Fruit fly (Drosophila melanogaster) whole organism, embryonic: ENCODE measurements around the gene CG6724.

Source experiments
- BEAF-32 ChIP-seq: fragments of 200-800 bp; sonication (Bioruptor generic); optimal IDR thresholded peaks from 3 replicates; lab custom pipeline; 2017; ENCODE audit warnings: missing biosample characterization, missing genetic modification characterization, mild to moderate bottlenecking, moderate library complexity, missing genetic modification reagents
- Bteb2 ChIP-seq: fragments of 200-800 bp; sonication (Bioruptor generic); optimal IDR thresholded peaks from 2 replicates; lab custom pipeline; 2016; ENCODE audit warnings: missing biosample characterization, missing genetic modification characterization
- CG11695 ChIP-seq: fragments of 200-800 bp; sonication (Bioruptor generic); IDR thresholded peaks from 3 replicates; pipeline ENCODE4 v1.3.6; 2022; ENCODE audit warnings: missing biosample characterization, missing genetic modification characterization
- CG12299 ChIP-seq: fragments of 200-800 bp; sonication (Bioruptor generic); optimal IDR thresholded peaks from 2 replicates; lab custom pipeline; 2018; ENCODE audit warnings: missing biosample characterization, mild to moderate bottlenecking, missing genetic modification characterization
- CG14050 ChIP-seq: fragments of 200-800 bp; sonication (Bioruptor generic); IDR thresholded peaks from 3 replicates; pipeline ENCODE4 v1.3.6; 2022; ENCODE audit warnings: missing biosample characterization, missing genetic modification characterization
- CG16815 ChIP-seq: fragments of 200-800 bp; sonication (Bioruptor generic); optimal IDR thresholded peaks from 3 replicates; lab custom pipeline; 2017; ENCODE audit warnings: missing biosample characterization, mild to moderate bottlenecking, missing genetic modification characterization
- CG18262 ChIP-seq: fragments of 200-800 bp; optimal IDR thresholded peaks from 3 replicates; lab custom pipeline; 2019; ENCODE audit warnings: missing biosample characterization, mild to moderate bottlenecking, missing genetic modification characterization, moderate library complexity
- CG2129 ChIP-seq: fragments of 200-800 bp; sonication (Bioruptor generic); IDR thresholded peaks from 2 replicates; pipeline ENCODE4 v1.3.6; 2022; ENCODE audit warnings: missing biosample characterization, missing genetic modification characterization; ENCODE audit not compliant: partially characterized antibody
- CG2875 ChIP-seq: fragments of 200-800 bp; sonication (Bioruptor generic); optimal IDR thresholded peaks from 2 replicates; lab custom pipeline; 2017; ENCODE audit warnings: missing biosample characterization, mild to moderate bottlenecking, missing genetic modification characterization, missing genetic modification reagents
- CG43689 ChIP-seq: fragments of 200-800 bp; sonication (Bioruptor generic); IDR thresholded peaks from 2 replicates; pipeline ENCODE4 v1.3.6; 2022; ENCODE audit warnings: missing biosample characterization, missing genetic modification characterization
- CG6254 ChIP-seq: fragments of 200-800 bp; sonication (Bioruptor generic); optimal IDR thresholded peaks from 3 replicates; lab custom pipeline; 2017; ENCODE audit warnings: mild to moderate bottlenecking, missing biosample characterization, missing genetic modification reagents, missing genetic modification characterization
- CG7271 ChIP-seq: fragments of 200-800 bp; sonication (Bioruptor generic); optimal IDR thresholded peaks from 2 replicates; lab custom pipeline; 2018; ENCODE audit warnings: missing biosample characterization, mild to moderate bottlenecking, missing genetic modification characterization, moderate library complexity
- CG9437 ChIP-seq: fragments of 200-800 bp; sonication (Bioruptor generic); optimal IDR thresholded peaks from 2 replicates; lab custom pipeline; 2018; ENCODE audit warnings: missing biosample characterization, mild to moderate bottlenecking, missing genetic modification characterization
- Dbx ChIP-seq: fragments of 200-800 bp; sonication (Bioruptor generic); IDR thresholded peaks from 3 replicates; pipeline ENCODE4 v1.3.6; 2022; ENCODE audit warnings: missing biosample characterization, missing genetic modification characterization
- Dip3 ChIP-seq: fragments of 200-800 bp; sonication (Bioruptor generic); optimal IDR thresholded peaks from 3 replicates; lab custom pipeline; 2016; ENCODE audit warnings: missing biosample characterization, missing genetic modification characterization
- Elba2 ChIP-seq: fragments of 200-800 bp; sonication (Bioruptor generic); optimal IDR thresholded peaks from 3 replicates; lab custom pipeline; 2016; ENCODE audit warnings: missing biosample characterization, missing genetic modification characterization
- HLH4C ChIP-seq: fragments of 200-800 bp; sonication (Bioruptor generic); IDR thresholded peaks from 3 replicates; pipeline ENCODE4 v1.3.6; 2022; ENCODE audit warnings: missing biosample characterization, missing genetic modification characterization; ENCODE audit not compliant: partially characterized antibody
- Hr51 ChIP-seq, 2 experiments: fragments of 200-800 bp; sonication (Bioruptor generic); optimal IDR thresholded peaks; 2 replicates in 1 of 2; 3 replicates in 1 of 2; lab custom pipeline; 2016 to 2018; ENCODE audit warnings: missing biosample characterization in 2 of 2, missing genetic modification characterization in 2 of 2, mild to moderate bottlenecking in 1 of 2, moderate library complexity in 1 of 2
- Hsf ChIP-seq: fragments of 200-800 bp; sonication (Bioruptor generic); optimal IDR thresholded peaks from 3 replicates; lab custom pipeline; 2016; ENCODE audit warnings: missing biosample characterization, missing genetic modification characterization
- Kr ChIP-seq: fragments of 200-800 bp; sonication (Bioruptor generic); optimal IDR thresholded peaks from 2 replicates; lab custom pipeline; 2017; ENCODE audit warnings: missing biosample characterization, mild to moderate bottlenecking, missing genetic modification characterization
- NFAT ChIP-seq: fragments of 200-800 bp; sonication (Bioruptor generic); IDR thresholded peaks from 2 replicates; pipeline ENCODE4 v1.3.6; 2022; ENCODE audit warnings: missing biosample characterization, missing genetic modification characterization
- NK7.1 ChIP-seq: fragments of 200-800 bp; sonication (Bioruptor generic); optimal IDR thresholded peaks from 3 replicates; lab custom pipeline; 2016; ENCODE audit warnings: missing biosample characterization, missing genetic modification characterization
- Nf-YA ChIP-seq: fragments of 200-800 bp; sonication (Bioruptor generic); IDR thresholded peaks from 2 replicates; pipeline ENCODE4 v1.3.6; 2022; ENCODE audit warnings: missing biosample characterization, missing genetic modification characterization
- Scr ChIP-seq: fragments of 200-800 bp; sonication (Bioruptor generic); IDR thresholded peaks from 2 replicates; pipeline ENCODE4 v1.3.6; 2022; ENCODE audit warnings: missing biosample characterization, missing genetic modification characterization; ENCODE audit not compliant: partially characterized antibody
- Side ChIP-seq: fragments of 200-800 bp; sonication (Bioruptor generic); optimal IDR thresholded peaks from 2 replicates; lab custom pipeline; 2016; ENCODE audit warnings: missing biosample characterization, missing genetic modification characterization
- Stat92E ChIP-seq, 3 experiments: fragments of >200 bp in 2 of 3; fragments of 200-800 bp in 1 of 3; sonication (Bioruptor generic) in 1 of 3; optimal IDR thresholded peaks; 2 replicates each; lab custom pipeline; 2017 to 2019; ENCODE audit warnings: missing biosample characterization in 3 of 3, missing genetic modification characterization in 3 of 3, mild to moderate bottlenecking in 1 of 3, moderate library complexity in 1 of 3
- Xbp1 ChIP-seq: fragments of 200-800 bp; sonication (Bioruptor generic); optimal IDR thresholded peaks from 3 replicates; lab custom pipeline; 2016; ENCODE audit warnings: missing biosample characterization, mild to moderate bottlenecking, missing genetic modification characterization
- ap ChIP-seq: fragments of 200-800 bp; sonication (Bioruptor generic); IDR thresholded peaks from 2 replicates; pipeline ENCODE4 v1.3.6; 2022; ENCODE audit warnings: missing biosample characterization, missing genetic modification characterization
- btn ChIP-seq: fragments of 200-800 bp; sonication (Bioruptor generic); optimal IDR thresholded peaks from 2 replicates; lab custom pipeline; 2016; ENCODE audit warnings: missing biosample characterization, missing genetic modification characterization
- en ChIP-seq: fragments of 200-800 bp; sonication (Bioruptor generic); optimal IDR thresholded peaks from 2 replicates; lab custom pipeline; 2016; ENCODE audit warnings: missing biosample characterization, missing genetic modification characterization
- ewg ChIP-seq: fragments of 200-800 bp; sonication (Bioruptor generic); optimal IDR thresholded peaks from 3 replicates; lab custom pipeline; 2017; ENCODE audit warnings: mild to moderate bottlenecking, missing biosample characterization, missing genetic modification reagents, missing genetic modification characterization
- gcm ChIP-seq: fragments of 200-800 bp; sonication (Bioruptor generic); optimal IDR thresholded peaks from 2 replicates; lab custom pipeline; 2019; ENCODE audit warnings: missing biosample characterization, mild to moderate bottlenecking, missing genetic modification characterization, moderate library complexity
- hb ChIP-seq: fragments of 200-800 bp; sonication (Bioruptor generic); IDR thresholded peaks from 3 replicates; pipeline ENCODE4 v1.3.6; 2022; ENCODE audit warnings: missing biosample characterization, missing genetic modification characterization; ENCODE audit not compliant: partially characterized antibody
- inv ChIP-seq: fragments of 200-800 bp; sonication (Bioruptor generic); IDR thresholded peaks from 2 replicates; pipeline ENCODE4 v1.3.6; 2022; ENCODE audit warnings: missing biosample characterization, missing genetic modification characterization; ENCODE audit not compliant: partially characterized antibody
- odd ChIP-seq: fragments of 200-800 bp; sonication (Bioruptor generic); optimal IDR thresholded peaks from 2 replicates; lab custom pipeline; 2017; ENCODE audit warnings: missing biosample characterization, mild to moderate bottlenecking, missing genetic modification characterization
- pum ChIP-seq: fragments of 200-800 bp; sonication (Bioruptor generic); optimal IDR thresholded peaks from 2 replicates; lab custom pipeline; 2016; ENCODE audit warnings: missing biosample characterization, missing genetic modification characterization
- pzg ChIP-seq: fragments of 200-800 bp; sonication (Bioruptor generic); optimal IDR thresholded peaks from 3 replicates; lab custom pipeline; 2018; ENCODE audit warnings: missing biosample characterization, mild to moderate bottlenecking, missing genetic modification characterization, moderate library complexity
- sc ChIP-seq, 3 experiments: fragments of >200 bp in 2 of 3; fragments of 200-800 bp in 1 of 3; sonication (Bioruptor generic) in 1 of 3; optimal IDR thresholded peaks; 2 replicates in 2 of 3; 3 replicates in 1 of 3; lab custom pipeline; 2017; ENCODE audit warnings: mild to moderate bottlenecking in 1 of 3, missing biosample characterization in 1 of 3, missing genetic modification characterization in 1 of 3, missing genetic modification reagents in 1 of 3
- sima ChIP-seq: fragments of 200-800 bp; sonication (Bioruptor generic); optimal IDR thresholded peaks from 2 replicates; lab custom pipeline; 2016; ENCODE audit warnings: missing biosample characterization, missing genetic modification characterization
- slou ChIP-seq: fragments of 200-800 bp; sonication (Bioruptor generic); optimal IDR thresholded peaks from 3 replicates; lab custom pipeline; 2016; ENCODE audit warnings: missing biosample characterization, missing genetic modification characterization
- sna ChIP-seq: fragments of 200-800 bp; sonication (Bioruptor generic); IDR thresholded peaks from 2 replicates; pipeline ENCODE4 v1.3.6; 2022; ENCODE audit warnings: missing biosample characterization, missing genetic modification characterization; ENCODE audit not compliant: partially characterized antibody
- ssp ChIP-seq: fragments of 200-800 bp; sonication (Bioruptor generic); IDR thresholded peaks from 2 replicates; pipeline ENCODE4 v1.3.6; 2022; ENCODE audit warnings: missing biosample characterization, missing genetic modification characterization
- trem ChIP-seq: fragments of 200-800 bp; optimal IDR thresholded peaks from 3 replicates; lab custom pipeline; 2019; ENCODE audit warnings: missing biosample characterization, mild to moderate bottlenecking, missing genetic modification characterization, moderate library complexity
- vfl ChIP-seq: fragments of 200-800 bp; sonication (Bioruptor generic); optimal IDR thresholded peaks from 2 replicates; lab custom pipeline; 2016; ENCODE audit warnings: missing biosample characterization, missing genetic modification characterization
- wek ChIP-seq: fragments of 200-800 bp; sonication (Bioruptor generic); optimal IDR thresholded peaks from 3 replicates; lab custom pipeline; 2018; ENCODE audit warnings: missing biosample characterization, mild to moderate bottlenecking, missing genetic modification characterization, moderate library complexity

CG6724 gene

dm6 chr2L:10767597-10768188 lies 2.1 kb downstream of the CG6724 start, which contains the start of gene Ubc2 (continued):
- TF ChIP-seq trem (tag; lab: Kevin White, UChicago) (peak; percentile 47), hb (GFP tag; lab: Robert Waterston, UW) (peak; percentile 73), Dip3 (GFP tag; lab: Kevin White, UChicago) (peak; percentile 15), pum (GFP tag; lab: Kevin White, UChicago) (peak; percentile 13), btn (GFP tag; lab: Kevin White, UChicago) (no peak), CG2875 (GFP tag; lab: Kevin White, UChicago) (no peak), CG18262 (tag; lab: Kevin White, UChicago) (no peak), Dbx (GFP tag; lab: Robert Waterston, UW) (0 out of 3 replicates have a peak, but pooled peaks have one; percentile 22), CG2129 (GFP tag; lab: Robert Waterston, UW) (peak; percentile 34; the same call in 1 of the 2 replicates), CG12299 (tag; lab: Kevin White, UChicago) (no peak), Xbp1 (peak; percentile 46), sna (GFP tag; lab: Robert Waterston, UW) (peak; percentile 79), NK7.1 (no peak), wek (GFP tag; lab: Kevin White, UChicago) (no peak)

- TF ChIP-seq Nf-YA (GFP tag; lab: Robert Waterston, UW) (no peak), pzg (peak; percentile 19), odd (GFP tag; lab: Kevin White, UChicago) (no peak), trem (tag; lab: Kevin White, UChicago) (peak; percentile 18), ssp (GFP tag; lab: Robert Waterston, UW) (peak; percentile 37; the same call in 1 of the 2 replicates), en (GFP tag; lab: Kevin White, UChicago) (no peak), slou (GFP tag; lab: Kevin White, UChicago) (peak; percentile 34), Hsf (GFP tag; lab: Kevin White, UChicago) (peak; percentile 15), Elba2 (GFP tag; lab: Kevin White, UChicago) (no peak), BEAF-32 (no peak), HLH4C (GFP tag; lab: Robert Waterston, UW) (no peak), CG11695 (GFP tag; lab: Robert Waterston, UW) (peak; percentile 60; the same call in 2 of the 3 replicates), Scr (no peak), Stat92E (GFP tag; optimal IDR thresholded peaks at IDR 0.05; lab: Kevin White, UChicago) (no peak), CG14050 (GFP tag; lab: Robert Waterston, UW) (no peak), CG2875 (GFP tag; lab: Kevin White, UChicago) (no peak), vfl (GFP tag; lab: Kevin White, UChicago) (no peak), CG16815 (GFP tag; lab: Kevin White, UChicago) (no peak), CG6254 (GFP tag; lab: Kevin White, UChicago) (no peak), Bteb2 (GFP tag; lab: Kevin White, UChicago) (peak; percentile 17), gcm (GFP tag; lab: Kevin White, UChicago) (peak; percentile 58), CG7271 (tag; lab: Kevin White, UChicago) (no peak), Side (GFP tag; lab: Kevin White, UChicago) (no peak), ewg (no peak), ap (GFP tag; lab: Robert Waterston, UW) (no peak), CG9437 (GFP tag; lab: Kevin White, UChicago) (peak; percentile 4), Kr (GFP tag; lab: Kevin White, UChicago) (no peak), sna (GFP tag; lab: Robert Waterston, UW) (no peak), sc (optimal IDR thresholded peaks at IDR 0.05; lab: Kevin White, UChicago) (no peak), sc (GFP tag; optimal IDR thresholded peaks at IDR 0.05; lab: Kevin White, UChicago) (no peak), CG43689 (GFP tag; lab: Robert Waterston, UW) (no peak), NFAT (GFP tag; lab: Robert Waterston, UW) (no peak), sima (GFP tag; lab: Kevin White, UChicago) (no peak), Hr51 (GFP tag; optimal IDR thresholded peaks at IDR 0.05; lab: Kevin White, UChicago) (peak in 1 of 2 experiments; percentile 75), inv (GFP tag; lab: Robert Waterston, UW) (no peak)
Observed at dm6 chr2L:10760422-10761166, 9.2 kb downstream of the CG6724 start, which contains the start of gene CG6495. Gene CG6495 (plus strand): TSS chr2L:10761116.
